Fruit fly (Drosophila melanogaster) Kc167 (cell line): ENCODE measurements around the gene CG42792.

Experiments used
- Myc ChIP-seq: fragments of >200 bp; optimal IDR thresholded peaks from 2 replicates; lab custom pipeline; 2017; ENCODE audit warnings: missing external identifiers
- Sin3A ChIP-seq: fragments of >200 bp; optimal IDR thresholded peaks from 2 replicates; lab custom pipeline; 2018; ENCODE audit warnings: missing external identifiers
- h ChIP-seq: fragments of >200 bp; optimal IDR thresholded peaks from 3 replicates; lab custom pipeline; 2018; ENCODE audit warnings: missing external identifiers
- insv ChIP-seq: fragments of >200 bp; optimal IDR thresholded peaks from 3 replicates; lab custom pipeline; 2018; ENCODE audit warnings: missing external identifiers
- psq ChIP-seq: fragments of >200 bp; optimal IDR thresholded peaks from 2 replicates; lab custom pipeline; 2017; ENCODE audit warnings: missing external identifiers
- ttk ChIP-seq: sonication (Bioruptor generic); optimal IDR thresholded peaks from 2 replicates; lab custom pipeline; 2017; ENCODE audit warnings: missing external identifiers

DNA sequence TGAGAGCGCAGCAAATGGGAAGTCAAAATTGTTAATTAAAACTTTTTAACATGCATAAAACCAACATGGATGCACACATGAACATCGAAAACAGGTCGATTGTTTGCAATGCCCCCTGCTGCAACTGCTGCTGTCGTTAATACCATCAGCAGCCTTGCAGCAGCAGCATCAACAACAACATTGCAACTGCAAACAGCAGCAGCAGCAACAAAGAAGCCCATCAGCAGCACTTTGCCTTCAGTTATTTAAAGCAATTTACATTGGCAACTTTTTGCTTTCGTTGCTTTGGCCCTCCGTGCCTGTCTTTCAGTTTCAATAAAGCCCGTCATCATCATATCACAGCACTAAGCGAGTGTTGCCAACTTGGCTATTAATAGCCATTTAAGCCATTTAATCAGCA lies 42.1 kb upstream of the CG42792 start:
- TF ChIP-seq psq (lab: Kevin White, UChicago), result no peak
- no peak for TF ChIP-seq h (lab: Kevin White, UChicago)
- TF ChIP-seq insv, result no peak
- TF ChIP-seq ttk, result no peak
- no peak for TF ChIP-seq Sin3A
- no peak for TF ChIP-seq Myc (lab: Kevin White, UChicago)
